Fruit fly (Drosophila melanogaster) whole organism, adult: ENCODE results near the gene pall.
A peak's percentile ranks its signal among the peaks of the same experiment; 100 is the strongest.

ENCODE experiments used
- CG11617 ChIP-seq: fragments of 200-800 bp; sonication (Bioruptor generic); optimal IDR thresholded peaks from 2 replicates; lab custom pipeline; 2017; ENCODE audit warnings: mild to moderate bottlenecking, missing biosample characterization, missing genetic modification reagents, missing genetic modification characterization
- CG12768 ChIP-seq: fragments of 200-800 bp; sonication (Bioruptor generic); optimal IDR thresholded peaks from 2 replicates; lab custom pipeline; 2017; ENCODE audit warnings: missing biosample characterization, missing genetic modification characterization, mild to moderate bottlenecking, moderate library complexity, missing genetic modification reagents
- CG14711 ChIP-seq: fragments of 200-800 bp; sonication (Bioruptor generic); optimal IDR thresholded peaks from 2 replicates; lab custom pipeline; 2018; ENCODE audit warnings: missing biosample characterization, mild to moderate bottlenecking, missing genetic modification characterization, moderate library complexity
- CG1620 ChIP-seq: fragments of 200-800 bp; sonication (Bioruptor generic); optimal IDR thresholded peaks from 2 replicates; lab custom pipeline; 2016; ENCODE audit warnings: missing biosample characterization, missing genetic modification characterization
- CG33017 ChIP-seq: fragments of 200-800 bp; sonication (Bioruptor generic); optimal IDR thresholded peaks from 2 replicates; lab custom pipeline; 2018; ENCODE audit warnings: missing biosample characterization, mild to moderate bottlenecking, missing genetic modification characterization, moderate library complexity
- CG5204 ChIP-seq: fragments of 200-800 bp; sonication (Bioruptor generic); optimal IDR thresholded peaks from 2 replicates; lab custom pipeline; 2016; ENCODE audit warnings: missing biosample characterization, missing genetic modification characterization
- CG7045 ChIP-seq: fragments of 200-800 bp; sonication (Bioruptor generic); optimal IDR thresholded peaks from 2 replicates; lab custom pipeline; 2017; ENCODE audit warnings: missing biosample characterization, mild to moderate bottlenecking, missing genetic modification characterization
- CG7101 ChIP-seq: fragments of 200-800 bp; sonication (Bioruptor generic); optimal IDR thresholded peaks from 2 replicates; lab custom pipeline; 2018; ENCODE audit warnings: missing biosample characterization, mild to moderate bottlenecking, missing genetic modification characterization, moderate library complexity
- Clk ChIP-seq: fragments of 200-800 bp; sonication (Bioruptor generic); optimal IDR thresholded peaks from 2 replicates; lab custom pipeline; 2017; ENCODE audit warnings: missing biosample characterization, missing genetic modification characterization
- Crg-1 ChIP-seq: fragments of 200-800 bp; sonication (Bioruptor generic); optimal IDR thresholded peaks from 2 replicates; lab custom pipeline; 2016; ENCODE audit warnings: missing biosample characterization, missing genetic modification characterization
- Hr96 ChIP-seq: fragments of 200-800 bp; sonication (Bioruptor generic); optimal IDR thresholded peaks from 2 replicates; lab custom pipeline; 2016; ENCODE audit warnings: missing biosample characterization, missing genetic modification characterization
- Mnt ChIP-seq: fragments of 200-800 bp; sonication (Bioruptor generic); optimal IDR thresholded peaks from 2 replicates; lab custom pipeline; 2016; ENCODE audit warnings: missing biosample characterization, mild to moderate bottlenecking, missing genetic modification characterization
- bab1 ChIP-seq: fragments of 200-800 bp; sonication (Bioruptor generic); optimal IDR thresholded peaks from 3 replicates; lab custom pipeline; 2019; ENCODE audit warnings: missing biosample characterization, mild to moderate bottlenecking, missing genetic modification characterization, moderate library complexity
- cic ChIP-seq: fragments of 200-800 bp; sonication (Bioruptor generic); optimal IDR thresholded peaks from 2 replicates; lab custom pipeline; 2017; ENCODE audit warnings: missing biosample characterization, mild to moderate bottlenecking, missing genetic modification characterization, moderate library complexity
- cnc ChIP-seq, 2 experiments: fragments of >200 bp; optimal IDR thresholded peaks; 2 replicates each; lab custom pipeline; 2017
- kay ChIP-seq: fragments of 200-800 bp; sonication (Bioruptor generic); peaks from one replicate; lab custom pipeline; 2016; ENCODE audit warnings: missing biosample characterization, missing genetic modification characterization, borderline replicate concordance
- ovo ChIP-seq: fragments of 200-800 bp; sonication (Bioruptor generic); optimal IDR thresholded peaks from 2 replicates; lab custom pipeline; 2016; ENCODE audit warnings: missing biosample characterization, missing genetic modification characterization
- pad ChIP-seq: fragments of 200-800 bp; sonication (Bioruptor generic); optimal IDR thresholded peaks from 3 replicates; lab custom pipeline; 2017; ENCODE audit warnings: missing biosample characterization, missing genetic modification characterization, mild to moderate bottlenecking, moderate library complexity, missing genetic modification reagents
- tj ChIP-seq: fragments of 200-800 bp; sonication (Bioruptor generic); optimal IDR thresholded peaks from 3 replicates; lab custom pipeline; 2017; ENCODE audit warnings: missing biosample characterization, mild to moderate bottlenecking, missing genetic modification characterization, moderate library complexity
- toe ChIP-seq: fragments of 200-800 bp; sonication (Bioruptor generic); optimal IDR thresholded peaks from 2 replicates; lab custom pipeline; 2016; ENCODE audit warnings: missing biosample characterization, missing genetic modification characterization

Gene pall

DNA sequence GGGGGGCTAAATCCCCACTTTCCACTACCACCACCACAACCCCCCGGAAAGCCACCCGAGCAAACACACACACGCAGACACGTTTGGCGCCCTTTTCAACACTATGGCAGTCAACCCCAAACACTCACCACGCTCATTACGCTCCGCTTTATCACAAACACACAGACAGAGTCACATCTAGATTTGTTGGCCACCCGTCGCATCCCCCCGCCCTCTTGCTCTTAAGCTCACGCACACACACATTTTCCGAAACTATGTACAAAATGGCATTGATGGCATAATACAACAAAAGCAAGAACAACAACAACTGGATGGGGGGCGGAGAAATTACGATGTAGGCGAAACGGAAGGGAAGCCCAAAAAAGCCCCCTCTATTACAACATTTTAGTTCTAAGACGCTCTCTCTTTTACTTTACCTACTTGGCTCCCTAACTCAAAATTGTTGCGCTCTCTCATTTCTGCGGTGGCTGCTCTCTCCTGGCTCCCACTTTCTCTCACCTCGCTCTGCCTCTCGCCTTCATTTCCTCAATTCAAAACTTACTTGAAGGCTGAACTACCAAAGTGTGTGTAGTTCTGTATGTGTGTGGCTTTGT, 21.8 kb downstream of the pall start:
- TF ChIP-seq tj (GFP tag; lab: Kevin White, UChicago) = no peak
- no peak for TF ChIP-seq bab1 (GFP tag; lab: Kevin White, UChicago)
- no peak for TF ChIP-seq CG5204 (GFP tag; lab: Kevin White, UChicago)
- TF ChIP-seq CG7045 (GFP tag; lab: Kevin White, UChicago) = no peak
- peak; percentile 8 for TF ChIP-seq pad
- no peak for TF ChIP-seq CG11617
- TF ChIP-seq cic (GFP tag; lab: Kevin White, UChicago) = peak; percentile 12
- TF ChIP-seq CG12768 (GFP tag; lab: Kevin White, UChicago) = peak; percentile 40
- TF ChIP-seq Hr96 (GFP tag; lab: Kevin White, UChicago) = no peak
- TF ChIP-seq CG7101 (tag; lab: Kevin White, UChicago) = no peak
- no peak for TF ChIP-seq toe (GFP tag; lab: Kevin White, UChicago)
- no peak for TF ChIP-seq CG14711 (tag; lab: Kevin White, UChicago)

dm6 chr3L:9462794-9463193, 24.8 kb downstream of the pall start:
- TF ChIP-seq CG33017 (tag; lab: Kevin White, UChicago) = no peak
- no peak for TF ChIP-seq tj (GFP tag; lab: Kevin White, UChicago)
- no peak for TF ChIP-seq Clk
- TF ChIP-seq bab1 (GFP tag; lab: Kevin White, UChicago) = no peak
- TF ChIP-seq CG7101 (tag; lab: Kevin White, UChicago) = no peak
- no peak for TF ChIP-seq cic (GFP tag; lab: Kevin White, UChicago)
- no peak for TF ChIP-seq pad
- no peak for TF ChIP-seq kay (GFP tag; lab: Kevin White, UChicago)
- TF ChIP-seq CG5204 (GFP tag; lab: Kevin White, UChicago) = no peak
- TF ChIP-seq cnc (optimal IDR thresholded peaks at IDR 0.05; lab: Kevin White, UChicago) = no peak
- TF ChIP-seq CG12768 (GFP tag; lab: Kevin White, UChicago) = no peak
- TF ChIP-seq CG11617 = no peak
- no peak for TF ChIP-seq Crg-1
- TF ChIP-seq CG14711 (tag; lab: Kevin White, UChicago) = no peak
- no peak for TF ChIP-seq ovo (GFP tag; lab: Kevin White, UChicago)

DNA sequence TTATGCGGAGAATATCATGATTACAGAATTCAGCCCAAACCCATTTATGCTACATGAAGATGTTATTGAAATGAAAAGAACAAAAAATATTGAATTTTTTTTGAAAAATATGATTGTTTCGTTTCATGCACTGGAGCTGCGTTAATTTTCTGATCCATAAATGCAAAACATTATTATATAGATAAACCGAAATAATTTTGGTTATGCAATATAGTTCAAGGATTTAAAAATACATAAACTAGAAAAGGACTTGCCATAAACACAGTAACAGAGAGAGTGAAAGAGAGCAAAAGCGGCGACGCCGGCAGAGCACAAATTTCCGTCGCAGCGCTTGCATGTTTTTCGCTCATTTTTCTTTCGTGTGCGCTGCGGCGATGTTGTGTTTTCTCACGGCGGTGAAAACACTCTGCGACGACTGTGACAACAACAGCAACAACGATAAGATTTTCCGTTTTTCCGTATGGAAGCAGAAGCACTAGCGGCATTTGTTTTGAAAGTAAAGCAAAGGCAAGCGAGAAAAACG, 25.3 kb downstream of the pall start:
- TF ChIP-seq Clk = peak; percentile 32
- TF ChIP-seq tj (GFP tag; lab: Kevin White, UChicago) = peak; percentile 47
- TF ChIP-seq bab1 (GFP tag; lab: Kevin White, UChicago) = peak; percentile 89
- peak; percentile 52 for TF ChIP-seq cic (GFP tag; lab: Kevin White, UChicago)
- peak; percentile 94 for TF ChIP-seq CG33017 (tag; lab: Kevin White, UChicago)
- peak; percentile 70 for TF ChIP-seq toe (GFP tag; lab: Kevin White, UChicago)
- peak; percentile 56 for TF ChIP-seq pad
- TF ChIP-seq CG12768 (GFP tag; lab: Kevin White, UChicago) = peak; percentile 90
- no peak for TF ChIP-seq cnc (optimal IDR thresholded peaks at IDR 0.05; lab: Kevin White, UChicago)
- peak; percentile 79 for TF ChIP-seq CG5204 (GFP tag; lab: Kevin White, UChicago)
- TF ChIP-seq CG7045 (GFP tag; lab: Kevin White, UChicago) = peak; percentile 92
- TF ChIP-seq Mnt (GFP tag; lab: Kevin White, UChicago) = peak; percentile 54
- peak; percentile 14 for TF ChIP-seq CG1620 (GFP tag; lab: Kevin White, UChicago)
- peak; percentile 82 for TF ChIP-seq CG14711 (tag; lab: Kevin White, UChicago)
- TF ChIP-seq ovo (GFP tag; lab: Kevin White, UChicago) = no peak
- peak; percentile 10 for TF ChIP-seq Crg-1
- TF ChIP-seq CG7101 (tag; lab: Kevin White, UChicago) = peak; percentile 91
- peak; percentile 81 for TF ChIP-seq kay (GFP tag; lab: Kevin White, UChicago)
- TF ChIP-seq Hr96 (GFP tag; lab: Kevin White, UChicago) = peak; percentile 72
- TF ChIP-seq CG11617 = peak; percentile 90

- TF ChIP-seq CG33017 (tag; lab: Kevin White, UChicago) = no peak
- no peak for TF ChIP-seq Crg-1
- TF ChIP-seq CG14711 (tag; lab: Kevin White, UChicago) = peak; percentile 78
- TF ChIP-seq CG7045 (GFP tag; lab: Kevin White, UChicago) = no peak
- TF ChIP-seq Hr96 (GFP tag; lab: Kevin White, UChicago) = no peak
- TF ChIP-seq CG1620 (GFP tag; lab: Kevin White, UChicago) = no peak
Measured at dm6 chr3L:9461670-9462246, 25.8 kb downstream of the pall start.

DNA sequence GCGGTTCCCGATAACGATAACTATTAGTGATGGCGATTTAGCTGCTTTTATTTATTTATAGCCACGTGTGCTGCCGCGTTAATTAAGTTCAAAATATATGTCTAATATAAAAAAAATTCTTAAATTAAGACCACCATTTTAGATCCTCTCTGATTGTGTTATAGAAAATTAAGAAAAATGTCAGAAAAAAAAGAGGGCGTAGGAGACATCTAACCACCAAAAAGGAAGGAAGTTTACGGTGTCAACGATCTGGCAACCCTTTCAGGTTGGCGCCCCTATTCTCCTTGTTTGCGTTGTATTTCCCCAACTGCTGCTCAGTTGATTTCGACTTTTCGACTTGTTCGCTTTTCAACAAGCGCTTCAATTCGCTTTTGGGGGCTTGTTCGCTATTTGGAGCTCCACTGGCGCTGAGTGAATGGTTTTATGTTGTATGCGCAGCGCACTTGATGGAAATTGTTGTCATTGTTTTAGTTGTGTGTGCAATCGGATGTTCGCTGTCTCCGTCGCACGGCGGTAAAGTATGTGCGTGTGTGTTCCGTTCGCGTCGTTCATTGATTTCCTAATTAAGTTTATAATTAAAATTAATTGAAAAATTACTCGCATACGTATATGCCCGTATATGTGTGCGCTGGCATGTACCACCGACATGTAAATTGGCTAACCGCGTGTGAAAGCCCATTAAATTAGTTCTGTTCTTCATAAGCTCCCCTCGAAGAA, 26.7 kb downstream of the pall start, which contains the start of the genes CG3434 and CG44838:
TSS of gene CG3434 (minus strand) at position 25 of the 717 bp plus-strand sequence.
TSS of gene CG44838 (plus strand) at position 276 of the 717 bp plus-strand sequence.
- TF ChIP-seq pad (peak; percentile 96), cnc (optimal IDR thresholded peaks at IDR 0.05; lab: Kevin White, UChicago) (no peak), CG11617 (peak; percentile 72), Mnt (GFP tag; lab: Kevin White, UChicago) (peak; percentile 77), Clk (no peak), Hr96 (GFP tag; lab: Kevin White, UChicago) (peak; percentile 71), toe (GFP tag; lab: Kevin White, UChicago) (peak; percentile 87), CG1620 (GFP tag; lab: Kevin White, UChicago) (peak; percentile 67), CG14711 (tag; lab: Kevin White, UChicago) (peak; percentile 72), CG5204 (GFP tag; lab: Kevin White, UChicago) (peak; percentile 62), bab1 (GFP tag; lab: Kevin White, UChicago) (peak; percentile 78), tj (GFP tag; lab: Kevin White, UChicago) (peak; percentile 48), CG33017 (tag; lab: Kevin White, UChicago) (peak; percentile 70), ovo (GFP tag; lab: Kevin White, UChicago) (no peak), kay (GFP tag; lab: Kevin White, UChicago) (no peak), CG7101 (tag; lab: Kevin White, UChicago) (peak; percentile 67), CG7045 (GFP tag; lab: Kevin White, UChicago) (peak; percentile 53), CG12768 (GFP tag; lab: Kevin White, UChicago) (peak; percentile 69), Crg-1 (peak; percentile 34), cic (GFP tag; lab: Kevin White, UChicago) (peak; percentile 55)
